Fruit fly (Drosophila melanogaster) whole organism, embryonic: ENCODE results near the gene Patr-1.

ENCODE experiments used
- Abd-B ChIP-seq: fragments of 200-800 bp; sonication (Bioruptor generic); optimal IDR thresholded peaks from 2 replicates; lab custom pipeline; 2018; ENCODE audit warnings: missing biosample characterization, mild to moderate bottlenecking, missing genetic modification characterization, moderate library complexity
- Atf6 ChIP-seq: fragments of 200-800 bp; sonication (Bioruptor generic); IDR thresholded peaks from 2 replicates; pipeline ENCODE4 v1.3.6; 2022; ENCODE audit warnings: missing biosample characterization, missing genetic modification characterization
- CG12659 ChIP-seq: fragments of 200-800 bp; sonication (Bioruptor generic); optimal IDR thresholded peaks from 3 replicates; lab custom pipeline; 2017; ENCODE audit warnings: mild to moderate bottlenecking, missing biosample characterization, missing genetic modification reagents, missing genetic modification characterization
- CG17385 ChIP-seq: fragments of 200-800 bp; sonication (Bioruptor generic); optimal IDR thresholded peaks from 3 replicates; lab custom pipeline; 2018; ENCODE audit warnings: missing biosample characterization, mild to moderate bottlenecking, missing genetic modification characterization
- CG32772 ChIP-seq: fragments of 200-800 bp; sonication (Bioruptor generic); IDR thresholded peaks from 2 replicates; pipeline ENCODE4 v1.3.6; 2022; ENCODE audit warnings: missing biosample characterization, missing genetic modification characterization
- CG4820 ChIP-seq: fragments of 200-800 bp; sonication (Bioruptor generic); optimal IDR thresholded peaks from 3 replicates; lab custom pipeline; 2016; ENCODE audit warnings: missing biosample characterization, missing genetic modification characterization
- CG6689 ChIP-seq: fragments of 200-800 bp; sonication (Bioruptor generic); IDR thresholded peaks from 2 replicates; pipeline ENCODE4 v1.3.6; 2022; ENCODE audit warnings: missing biosample characterization, missing genetic modification characterization
- CG7372 ChIP-seq: fragments of 200-800 bp; sonication (Bioruptor generic); IDR thresholded peaks from 2 replicates; pipeline ENCODE4 v1.3.6; 2022; ENCODE audit warnings: missing biosample characterization, missing genetic modification characterization
- CG7745 ChIP-seq: fragments of 200-800 bp; sonication (Bioruptor generic); optimal IDR thresholded peaks from 2 replicates; lab custom pipeline; 2018; ENCODE audit warnings: missing biosample characterization, mild to moderate bottlenecking, missing genetic modification characterization, moderate library complexity
- CG7839 ChIP-seq: fragments of 200-800 bp; sonication (Bioruptor generic); optimal IDR thresholded peaks from 3 replicates; lab custom pipeline; 2018; ENCODE audit warnings: missing biosample characterization, mild to moderate bottlenecking, missing genetic modification characterization, moderate library complexity
- CG9797 ChIP-seq: fragments of 200-800 bp; sonication (Bioruptor generic); optimal IDR thresholded peaks from 3 replicates; lab custom pipeline; 2018; ENCODE audit warnings: missing biosample characterization, mild to moderate bottlenecking, missing genetic modification characterization
- D19A ChIP-seq: fragments of 200-800 bp; optimal IDR thresholded peaks from 3 replicates; lab custom pipeline; 2019; ENCODE audit warnings: missing biosample characterization, mild to moderate bottlenecking, missing genetic modification characterization, moderate library complexity
- Doc2 ChIP-seq: fragments of 200-800 bp; sonication (Bioruptor generic); IDR thresholded peaks from 2 replicates; pipeline ENCODE4 v1.3.6; 2022; ENCODE audit warnings: missing biosample characterization, missing genetic modification characterization
- Elba2 ChIP-seq: fragments of 200-800 bp; sonication (Bioruptor generic); optimal IDR thresholded peaks from 3 replicates; lab custom pipeline; 2016; ENCODE audit warnings: missing biosample characterization, missing genetic modification characterization
- Hr51 ChIP-seq, 2 experiments: fragments of 200-800 bp; sonication (Bioruptor generic); optimal IDR thresholded peaks; 2 replicates in 1 of 2; 3 replicates in 1 of 2; lab custom pipeline; 2016 to 2018; ENCODE audit warnings: missing biosample characterization in 2 of 2, missing genetic modification characterization in 2 of 2, mild to moderate bottlenecking in 1 of 2, moderate library complexity in 1 of 2
- Lhr ChIP-seq: fragments of 200-800 bp; sonication (Bioruptor generic); optimal IDR thresholded peaks from 3 replicates; lab custom pipeline; 2017; ENCODE audit warnings: mild to moderate bottlenecking, missing biosample characterization, missing genetic modification reagents, missing genetic modification characterization
- Max ChIP-seq: fragments of 200-800 bp; sonication (Bioruptor generic); optimal IDR thresholded peaks from 2 replicates; lab custom pipeline; 2016; ENCODE audit warnings: missing biosample characterization, mild to moderate bottlenecking, missing genetic modification characterization
- Mes4 ChIP-seq: fragments of 200-800 bp; sonication (Bioruptor generic); optimal IDR thresholded peaks from 2 replicates; lab custom pipeline; 2016; ENCODE audit warnings: missing biosample characterization, missing genetic modification characterization
- NK7.1 ChIP-seq: fragments of 200-800 bp; sonication (Bioruptor generic); optimal IDR thresholded peaks from 3 replicates; lab custom pipeline; 2016; ENCODE audit warnings: missing biosample characterization, missing genetic modification characterization
- Poxn ChIP-seq: fragments of 200-800 bp; sonication (Bioruptor generic); IDR thresholded peaks from 2 replicates; pipeline ENCODE4 v1.3.6; 2022; ENCODE audit warnings: missing biosample characterization, missing genetic modification characterization
- Ptx1 ChIP-seq: fragments of 200-800 bp; sonication (Bioruptor generic); IDR thresholded peaks from 2 replicates; pipeline ENCODE4 v1.3.6; 2022; ENCODE audit warnings: missing biosample characterization, missing genetic modification characterization
- Rx ChIP-seq: fragments of 200-800 bp; sonication (Bioruptor generic); IDR thresholded peaks from 2 replicates; pipeline ENCODE4 v1.3.6; 2022; ENCODE audit warnings: missing biosample characterization, missing genetic modification characterization
- Scr ChIP-seq: fragments of 200-800 bp; sonication (Bioruptor generic); IDR thresholded peaks from 2 replicates; pipeline ENCODE4 v1.3.6; 2022; ENCODE audit warnings: missing biosample characterization, missing genetic modification characterization; ENCODE audit not compliant: partially characterized antibody
- Sin3A ChIP-seq: fragments of >200 bp; optimal IDR thresholded peaks from 2 replicates; lab custom pipeline; 2018
- Sry-δ ChIP-seq: fragments of 200-800 bp; sonication (Bioruptor generic); optimal IDR thresholded peaks from 2 replicates; lab custom pipeline; 2016; ENCODE audit warnings: missing biosample characterization, missing genetic modification characterization
- Stat92E ChIP-seq, 3 experiments: fragments of >200 bp in 2 of 3; fragments of 200-800 bp in 1 of 3; sonication (Bioruptor generic) in 1 of 3; optimal IDR thresholded peaks; 2 replicates each; lab custom pipeline; 2017 to 2019; ENCODE audit warnings: missing biosample characterization in 3 of 3, missing genetic modification characterization in 3 of 3, mild to moderate bottlenecking in 1 of 3, moderate library complexity in 1 of 3
- Vsx1 ChIP-seq: fragments of 200-800 bp; sonication (Bioruptor generic); optimal IDR thresholded peaks from 2 replicates; lab custom pipeline; 2017; ENCODE audit warnings: missing biosample characterization, mild to moderate bottlenecking, missing genetic modification characterization, missing genetic modification reagents
- YL-1 ChIP-seq: fragments of 200-800 bp; sonication (Bioruptor generic); optimal IDR thresholded peaks from 3 replicates; lab custom pipeline; 2017; ENCODE audit warnings: missing biosample characterization, mild to moderate bottlenecking, missing genetic modification characterization
- bsh ChIP-seq, 2 experiments: fragments of 200-800 bp; sonication (Bioruptor generic); optimal IDR thresholded peaks; 2 replicates each; lab custom pipeline; 2017 to 2018; ENCODE audit warnings: mild to moderate bottlenecking in 2 of 2, missing biosample characterization in 2 of 2, missing genetic modification characterization in 2 of 2, moderate library complexity in 1 of 2
- cad ChIP-seq: fragments of >200 bp; optimal IDR thresholded peaks from 2 replicates; lab custom pipeline; 2017; ENCODE audit warnings: missing biosample characterization, missing genetic modification characterization
- corto ChIP-seq: fragments of 200-800 bp; sonication (Bioruptor generic); optimal IDR thresholded peaks from 2 replicates; lab custom pipeline; 2016; ENCODE audit warnings: missing biosample characterization, mild to moderate bottlenecking, missing genetic modification characterization, moderate library complexity
- cwo ChIP-seq: fragments of 200-800 bp; sonication (Bioruptor generic); optimal IDR thresholded peaks from 3 replicates; lab custom pipeline; 2017; ENCODE audit warnings: missing biosample characterization, missing genetic modification characterization, mild to moderate bottlenecking, moderate library complexity, missing genetic modification reagents
- dan ChIP-seq: fragments of 200-800 bp; sonication (Bioruptor generic); IDR thresholded peaks from 2 replicates; pipeline ENCODE4 v1.3.6; 2022; ENCODE audit warnings: missing biosample characterization, missing genetic modification characterization
- dpn ChIP-seq, 2 experiments: fragments of 200-800 bp; sonication (Bioruptor generic); optimal IDR thresholded peaks; 3 replicates each; lab custom pipeline; 2016; ENCODE audit warnings: missing biosample characterization in 2 of 2, missing genetic modification characterization in 2 of 2
- ems ChIP-seq: fragments of 200-800 bp; sonication (Bioruptor generic); optimal IDR thresholded peaks from 3 replicates; lab custom pipeline; 2016; ENCODE audit warnings: missing biosample characterization, missing genetic modification characterization
- fd102C ChIP-seq: fragments of 200-800 bp; sonication (Bioruptor generic); optimal IDR thresholded peaks from 2 replicates; lab custom pipeline; 2018; ENCODE audit warnings: missing biosample characterization, mild to moderate bottlenecking, missing genetic modification characterization, moderate library complexity
- gcm ChIP-seq: fragments of 200-800 bp; sonication (Bioruptor generic); optimal IDR thresholded peaks from 2 replicates; lab custom pipeline; 2019; ENCODE audit warnings: missing biosample characterization, mild to moderate bottlenecking, missing genetic modification characterization, moderate library complexity
- jing ChIP-seq: fragments of 200-800 bp; sonication (Bioruptor generic); optimal IDR thresholded peaks from 2 replicates; lab custom pipeline; 2018; ENCODE audit warnings: missing biosample characterization, mild to moderate bottlenecking, missing genetic modification characterization
- lola ChIP-seq, 3 experiments: fragments of >200 bp in 2 of 3; fragments of 200-800 bp in 1 of 3; sonication (Bioruptor generic) in 1 of 3; optimal IDR thresholded peaks; 2 replicates each; lab custom pipeline; 2017 to 2019; ENCODE audit warnings: missing biosample characterization in 3 of 3, missing genetic modification characterization in 3 of 3, mild to moderate bottlenecking in 1 of 3, moderate library complexity in 1 of 3
- mam ChIP-seq: fragments of 200-800 bp; sonication (Bioruptor generic); optimal IDR thresholded peaks from 3 replicates; lab custom pipeline; 2016; ENCODE audit warnings: missing biosample characterization, missing genetic modification characterization
- nom ChIP-seq: fragments of 200-800 bp; sonication (Bioruptor generic); optimal IDR thresholded peaks from 2 replicates; lab custom pipeline; 2017; ENCODE audit warnings: missing biosample characterization, missing genetic modification characterization, mild to moderate bottlenecking, moderate library complexity, missing genetic modification reagents
- peb ChIP-seq: fragments of 200-800 bp; sonication (Bioruptor generic); IDR thresholded peaks from 2 replicates; pipeline ENCODE4 v1.3.6; 2022; ENCODE audit warnings: missing biosample characterization, missing genetic modification characterization
- sc ChIP-seq, 3 experiments: fragments of >200 bp in 2 of 3; fragments of 200-800 bp in 1 of 3; sonication (Bioruptor generic) in 1 of 3; optimal IDR thresholded peaks; 2 replicates in 2 of 3; 3 replicates in 1 of 3; lab custom pipeline; 2017; ENCODE audit warnings: mild to moderate bottlenecking in 1 of 3, missing biosample characterization in 1 of 3, missing genetic modification characterization in 1 of 3, missing genetic modification reagents in 1 of 3
- sens ChIP-seq: fragments of 200-800 bp; sonication (Bioruptor generic); peaks from one replicate; lab custom pipeline; 2016; ENCODE audit warnings: missing biosample characterization, missing genetic modification characterization
- so ChIP-seq: fragments of 200-800 bp; sonication (Bioruptor generic); IDR thresholded peaks from 3 replicates; pipeline ENCODE4 v1.3.6; 2022; ENCODE audit warnings: missing biosample characterization, missing genetic modification characterization
- tna ChIP-seq: fragments of 200-800 bp; sonication (Bioruptor generic); IDR thresholded peaks from 2 replicates; pipeline ENCODE4 v1.3.6; 2022; ENCODE audit warnings: missing biosample characterization, missing genetic modification characterization; ENCODE audit not compliant: partially characterized antibody
- trem ChIP-seq: fragments of 200-800 bp; optimal IDR thresholded peaks from 3 replicates; lab custom pipeline; 2019; ENCODE audit warnings: missing biosample characterization, mild to moderate bottlenecking, missing genetic modification characterization, moderate library complexity

Gene Patr-1

dm6 chr3R:16996059-16996959, 47.1 kb upstream of the Patr-1 start, which contains the start of the genes EMC2A and CG3534 (continued):
- TF ChIP-seq so (GFP tag; lab: Robert Waterston, UW), result peak; percentile 62; the same call in 2 of the 3 replicates
- TF ChIP-seq CG32772 (GFP tag; lab: Robert Waterston, UW), result no peak
- no peak for TF ChIP-seq Poxn (GFP tag; lab: Robert Waterston, UW)
- TF ChIP-seq CG4820 (GFP tag; lab: Kevin White, UChicago), result no peak
- TF ChIP-seq tna (GFP tag; lab: Robert Waterston, UW), result 0 out of 2 replicates have a peak, but pooled peaks have one; percentile 29
- no peak for TF ChIP-seq Hr51 (GFP tag; optimal IDR thresholded peaks at IDR 0.05; lab: Kevin White, UChicago)
- no peak for TF ChIP-seq Doc2 (GFP tag; lab: Robert Waterston, UW)
- TF ChIP-seq Stat92E (GFP tag; optimal IDR thresholded peaks at IDR 0.05; lab: Kevin White, UChicago), result peak in 1 of 3 experiments; percentile 34
- no peak for TF ChIP-seq Rx (GFP tag; lab: Robert Waterston, UW)
- TF ChIP-seq Sin3A (lab: Kevin White, UChicago), result peak; percentile 59
- TF ChIP-seq bsh (GFP tag; optimal IDR thresholded peaks at IDR 0.05; lab: Kevin White, UChicago), result no peak
- no peak for TF ChIP-seq Lhr (GFP tag; lab: Kevin White, UChicago)
- peak; percentile 98 for TF ChIP-seq trem
- peak; percentile 25 for TF ChIP-seq ems (GFP tag; lab: Kevin White, UChicago)
- TF ChIP-seq cwo (GFP tag; lab: Kevin White, UChicago), result no peak
- no peak for TF ChIP-seq CG7745 (tag; lab: Kevin White, UChicago)
- peak; percentile 14; the same call in 1 of the 2 replicates for TF ChIP-seq CG6689 (GFP tag; lab: Robert Waterston, UW)
- TF ChIP-seq mam, result peak; percentile 38
- peak; percentile 37 for TF ChIP-seq D19A (tag; lab: Kevin White, UChicago)
- no peak for TF ChIP-seq CG17385 (GFP tag; lab: Kevin White, UChicago)
- TF ChIP-seq sc (optimal IDR thresholded peaks at IDR 0.05; lab: Kevin White, UChicago), result no peak
- no peak for TF ChIP-seq sc (GFP tag; optimal IDR thresholded peaks at IDR 0.05; lab: Kevin White, UChicago)
- TF ChIP-seq Ptx1 (GFP tag; lab: Robert Waterston, UW), result no peak
- peak; percentile 21 for TF ChIP-seq Max
- TF ChIP-seq Mes4, result no peak
- no peak for TF ChIP-seq Atf6 (GFP tag; lab: Robert Waterston, UW)
- TF ChIP-seq jing (GFP tag; lab: Kevin White, UChicago), result no peak
- TF ChIP-seq Vsx1 (GFP tag; lab: Kevin White, UChicago), result no peak
- TF ChIP-seq sens (GFP tag; lab: Kevin White, UChicago), result peak; percentile 86
- peak; percentile 24 for TF ChIP-seq YL-1 (GFP tag; lab: Kevin White, UChicago)
- TF ChIP-seq fd102C, result no peak
- 0 out of 2 replicates have a peak, but pooled peaks have one; percentile 17 for TF ChIP-seq CG7372 (GFP tag; lab: Robert Waterston, UW)
- TF ChIP-seq CG7839 (tag; lab: Kevin White, UChicago), result peak; percentile 54
- no peak for TF ChIP-seq gcm (GFP tag; lab: Kevin White, UChicago)
- TF ChIP-seq dpn (GFP tag; optimal IDR thresholded peaks at IDR 0.05; lab: Kevin White, UChicago), result peak in 1 of 2 experiments; percentile 44
- no peak for TF ChIP-seq dan
- no peak for TF ChIP-seq Scr
- TF ChIP-seq corto (GFP tag; lab: Kevin White, UChicago), result no peak
- peak; percentile 61 for TF ChIP-seq Abd-B (GFP tag; lab: Kevin White, UChicago)
- peak; percentile 69 for TF ChIP-seq CG9797 (GFP tag; lab: Kevin White, UChicago)
- no peak for TF ChIP-seq lola (GFP tag; optimal IDR thresholded peaks at IDR 0.05; lab: Kevin White, UChicago)
- TF ChIP-seq CG12659 (GFP tag; lab: Kevin White, UChicago), result peak; percentile 2
- TF ChIP-seq peb, result no peak
- TF ChIP-seq Elba2 (GFP tag; lab: Kevin White, UChicago), result no peak
- no peak for TF ChIP-seq cad (GFP tag; lab: Kevin White, UChicago)
- no peak for TF ChIP-seq nom (GFP tag; lab: Kevin White, UChicago)
- TF ChIP-seq NK7.1 (GFP tag; lab: Kevin White, UChicago), result peak; percentile 3
- peak; percentile 31 for TF ChIP-seq Sry-δ (GFP tag; lab: Kevin White, UChicago)
